Worm (Caenorhabditis elegans) whole organism, L4/young adult: Measurements from ENCODE around the gene C10E2.5.

Source experiments
- dao-5 ChIP-seq: sonication (generic microtip); optimal IDR thresholded peaks from 2 replicates; lab custom pipeline; 2016; ENCODE audit warnings: missing genotype, missing genetic modification characterization, moderate library complexity, missing compliant biosample characterization
- him-1 ChIP-seq: sonication (generic microtip); optimal IDR thresholded peaks from 2 replicates; lab custom pipeline; 2016; ENCODE audit warnings: missing genotype, missing genetic modification reagents, missing genetic modification characterization, missing compliant biosample characterization

ce11 chrX:16770919-16771318 lies 16.5 kb upstream of the C10E2.5 start:
- no peak for TF ChIP-seq dao-5
- no peak for TF ChIP-seq him-1 (tag; lab: Kevin White, UChicago)
